Worm (Caenorhabditis elegans) whole organism, mixed stage, embryonic: ENCODE measurements around the gene F23D12.4.
A peak's percentile ranks its signal among the peaks of the same experiment; 100 is the strongest.

Experiments
- bed-3 ChIP-seq: fragments of 200-800 bp; sonication (Bioruptor generic); optimal IDR thresholded peaks from 3 replicates; lab custom pipeline; 2018; ENCODE audit warnings: mild to moderate bottlenecking, missing genetic modification characterization, moderate library complexity, missing compliant biosample characterization
- blmp-1 ChIP-seq: fragments of 150-350 bp; optimal IDR thresholded peaks from 2 replicates; lab custom pipeline; 2014; ENCODE audit warnings: missing biosample characterization, missing genetic modification characterization
- ceh-39 ChIP-seq: fragments of 150-350 bp; optimal IDR thresholded peaks from 2 replicates; lab custom pipeline; 2014; ENCODE audit warnings: missing biosample characterization, missing genetic modification characterization
- ceh-43 ChIP-seq: fragments of 200-800 bp; sonication (Bioruptor generic); optimal IDR thresholded peaks from 2 replicates; lab custom pipeline; 2018; ENCODE audit warnings: mild to moderate bottlenecking, missing genetic modification characterization, moderate library complexity, missing compliant biosample characterization
- ceh-83 ChIP-seq: fragments of 200-800 bp; sonication (Bioruptor generic); optimal IDR thresholded peaks from 2 replicates; lab custom pipeline; 2018; ENCODE audit warnings: mild to moderate bottlenecking, missing genetic modification characterization, missing compliant biosample characterization
- cnd-1 ChIP-seq: fragments of 200-800 bp; sonication (Bioruptor generic); optimal IDR thresholded peaks from 2 replicates; lab custom pipeline; 2018; ENCODE audit warnings: mild to moderate bottlenecking, missing genetic modification characterization, missing compliant biosample characterization
- drap-1 ChIP-seq: fragments of 200-800 bp; sonication (Bioruptor generic); optimal IDR thresholded peaks from 3 replicates; lab custom pipeline; 2018; ENCODE audit warnings: mild to moderate bottlenecking, missing genetic modification characterization, missing compliant biosample characterization
- elt-1 ChIP-seq: sonication (generic microtip); optimal IDR thresholded peaks from 2 replicates; lab custom pipeline; 2017; ENCODE audit warnings: missing genetic modification characterization, mild to moderate bottlenecking, missing compliant biosample characterization, antibody characterized with exemption, moderate library complexity, borderline replicate concordance; ENCODE audit not compliant: insufficient read depth
- elt-3 ChIP-seq: fragments of 150-350 bp; optimal IDR thresholded peaks from 2 replicates; lab custom pipeline; 2014; ENCODE audit warnings: missing biosample characterization, missing genetic modification characterization
- flh-1 ChIP-seq: fragments of 200-800 bp; sonication (Bioruptor generic); optimal IDR thresholded peaks from 2 replicates; lab custom pipeline; 2018; ENCODE audit warnings: mild to moderate bottlenecking, missing genetic modification characterization, moderate library complexity, missing compliant biosample characterization
- ham-2 ChIP-seq: fragments of 200-800 bp; sonication (Bioruptor generic); optimal IDR thresholded peaks from 2 replicates; lab custom pipeline; 2018; ENCODE audit warnings: mild to moderate bottlenecking, missing genetic modification characterization, missing compliant biosample characterization
- hlh-1 ChIP-seq: fragments of 150-350 bp; optimal IDR thresholded peaks from 2 replicates; lab custom pipeline; 2014; ENCODE audit warnings: missing biosample characterization, missing genetic modification reagents, missing genetic modification characterization
- lin-13 ChIP-seq: fragments of 150-350 bp; optimal IDR thresholded peaks from 2 replicates; lab custom pipeline; 2014; ENCODE audit warnings: missing biosample characterization, missing genetic modification characterization
- lin-32 ChIP-seq: fragments of 200-800 bp; sonication (Bioruptor generic); optimal IDR thresholded peaks from 2 replicates; lab custom pipeline; 2018; ENCODE audit warnings: mild to moderate bottlenecking, missing genetic modification characterization, missing compliant biosample characterization
- lsy-2 ChIP-seq: fragments of 150-350 bp; optimal IDR thresholded peaks from 2 replicates; lab custom pipeline; 2014; ENCODE audit warnings: missing biosample characterization, missing genetic modification characterization
- mab-5 ChIP-seq: fragments of 150-350 bp; optimal IDR thresholded peaks from 2 replicates; lab custom pipeline; 2014; ENCODE audit warnings: missing biosample characterization, missing genetic modification characterization
- mep-1 ChIP-seq: fragments of 150-350 bp; optimal IDR thresholded peaks from 2 replicates; lab custom pipeline; 2017; ENCODE audit warnings: missing biosample characterization, missing genetic modification reagents, missing genetic modification characterization, inconsistent platforms
- mls-2 ChIP-seq: sonication (generic microtip); optimal IDR thresholded peaks from 2 replicates; lab custom pipeline; 2016; ENCODE audit warnings: mild to moderate bottlenecking, missing genetic modification characterization, moderate library complexity, missing compliant biosample characterization
- nhr-12 ChIP-seq: fragments of 150-350 bp; optimal IDR thresholded peaks from 2 replicates; lab custom pipeline; 2014; ENCODE audit warnings: missing biosample characterization, missing genetic modification characterization
- nhr-2 ChIP-seq: fragments of 150-350 bp; optimal IDR thresholded peaks from 2 replicates; lab custom pipeline; 2014; ENCODE audit warnings: missing biosample characterization, missing genetic modification characterization
- nhr-237 ChIP-seq: fragments of 150-350 bp; optimal IDR thresholded peaks from 2 replicates; lab custom pipeline; 2014; ENCODE audit warnings: missing biosample characterization, missing genetic modification characterization
- nhr-28 ChIP-seq: fragments of 150-350 bp; optimal IDR thresholded peaks from 2 replicates; lab custom pipeline; 2014; ENCODE audit warnings: missing biosample characterization, missing genetic modification characterization
- nhr-76 ChIP-seq: sonication (generic microtip); optimal IDR thresholded peaks from 2 replicates; lab custom pipeline; 2017; ENCODE audit warnings: missing biosample characterization, missing genetic modification characterization
- pha-4 ChIP-seq: fragments of 150-350 bp; optimal IDR thresholded peaks from 2 replicates; lab custom pipeline; 2018; ENCODE audit warnings: missing biosample characterization, missing genetic modification reagents, missing genetic modification characterization
- sem-2 ChIP-seq: fragments of 200-800 bp; sonication (Bioruptor generic); optimal IDR thresholded peaks from 2 replicates; lab custom pipeline; 2018; ENCODE audit warnings: mild to moderate bottlenecking, missing genetic modification characterization, missing compliant biosample characterization
- snpc-4 ChIP-seq: fragments of 150-350 bp; optimal IDR thresholded peaks from 2 replicates; lab custom pipeline; 2014; ENCODE audit warnings: missing biosample characterization, missing genetic modification characterization
- sptf-1 ChIP-seq: sonication (generic microtip); optimal IDR thresholded peaks from 2 replicates; lab custom pipeline; 2017; ENCODE audit warnings: mild to moderate bottlenecking, missing genetic modification characterization, moderate library complexity, missing compliant biosample characterization
- tbx-8 ChIP-seq: fragments of 200-800 bp; sonication (Bioruptor generic); optimal IDR thresholded peaks from 2 replicates; lab custom pipeline; 2018; ENCODE audit warnings: mild to moderate bottlenecking, missing genetic modification characterization, moderate library complexity, missing compliant biosample characterization
- unc-120 ChIP-seq: sonication (generic microtip); optimal IDR thresholded peaks from 2 replicates; lab custom pipeline; 2017; ENCODE audit warnings: missing genetic modification characterization, missing compliant biosample characterization; ENCODE audit not compliant: poor library complexity, severe bottlenecking
- unc-39 ChIP-seq: fragments of 150-350 bp; optimal IDR thresholded peaks from 2 replicates; lab custom pipeline; 2014; ENCODE audit warnings: missing biosample characterization, missing genetic modification characterization
- unc-62 ChIP-seq: fragments of 150-350 bp; optimal IDR thresholded peaks from 2 replicates; lab custom pipeline; 2014; ENCODE audit warnings: missing biosample characterization, missing genetic modification reagents, missing genetic modification characterization
- zip-8 ChIP-seq: fragments of 150-350 bp; optimal IDR thresholded peaks from 2 replicates; lab custom pipeline; 2014; ENCODE audit warnings: missing biosample characterization, missing genetic modification characterization
- ztf-11 ChIP-seq: fragments of 150-350 bp; optimal IDR thresholded peaks from 2 replicates; lab custom pipeline; 2014; ENCODE audit warnings: missing biosample characterization, missing genetic modification characterization

The F23D12.4 gene

DNA sequence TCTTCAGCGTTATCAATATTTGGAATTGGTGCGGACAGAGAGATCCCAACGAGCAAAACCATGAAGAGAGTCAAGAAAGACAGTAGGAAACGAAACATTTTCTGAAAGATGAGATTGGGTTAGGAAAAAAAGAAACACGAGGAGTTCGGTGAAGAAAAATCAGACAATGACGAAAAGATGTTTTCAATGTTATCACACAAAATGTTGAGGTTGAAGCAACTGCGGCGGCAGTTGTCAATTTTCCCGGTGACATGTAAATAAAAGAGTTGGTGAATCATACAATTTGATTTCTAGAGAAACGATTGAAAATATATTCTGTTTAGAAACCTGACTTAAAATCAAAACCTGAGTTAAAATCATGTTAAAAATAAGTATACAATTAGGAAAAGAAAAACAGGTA is 8.9 kb downstream of the F23D12.4 start, which contains the start of gene F23D12.7:
Gene F23D12.7 (minus strand): TSS at position 101 of the 400 bp plus-strand sequence.
- no peak for TF ChIP-seq elt-1 (tag; lab: Kevin White, UChicago)
- peak; percentile 52 for TF ChIP-seq hlh-1 (tag; lab: Kevin White, UChicago)

ce11 chrX:14455419-14455818 is 10.6 kb downstream of the F23D12.4 start, which contains the start of gene Y66C5A.1:
TSS of gene Y66C5A.1 (minus strand) at chrX:14455519.
- TF ChIP-seq nhr-12 = no peak
- TF ChIP-seq cnd-1 (tag; lab: Kevin White, UChicago) = no peak
- TF ChIP-seq tbx-8 = no peak
- TF ChIP-seq ham-2 = no peak
- no peak for TF ChIP-seq sem-2 (GFP tag; lab: Kevin White, UChicago)

- TF ChIP-seq sptf-1 (no peak), ham-2 (no peak), sem-2 (GFP tag; lab: Kevin White, UChicago) (no peak), blmp-1 (no peak), ceh-43 (GFP tag; lab: Kevin White, UChicago) (no peak), drap-1 (GFP tag; lab: Kevin White, UChicago) (no peak), hlh-1 (tag; lab: Kevin White, UChicago) (no peak), nhr-76 (no peak), pha-4 (no peak), tbx-8 (no peak), flh-1 (GFP tag; lab: Kevin White, UChicago) (no peak), unc-62 (GFP tag; lab: Kevin White, UChicago) (no peak), unc-39 (no peak), nhr-2 (tag; lab: Kevin White, UChicago) (no peak), ceh-39 (tag; lab: Kevin White, UChicago) (no peak), unc-120 (tag; lab: Kevin White, UChicago) (no peak)
These were observed 15.6 kb downstream of the F23D12.4 start, which contains the start of gene Y66C5A.2 for ce11 chrX:14460412-14460811. TSS of gene Y66C5A.2 (plus strand) at chrX:14460712.

DNA sequence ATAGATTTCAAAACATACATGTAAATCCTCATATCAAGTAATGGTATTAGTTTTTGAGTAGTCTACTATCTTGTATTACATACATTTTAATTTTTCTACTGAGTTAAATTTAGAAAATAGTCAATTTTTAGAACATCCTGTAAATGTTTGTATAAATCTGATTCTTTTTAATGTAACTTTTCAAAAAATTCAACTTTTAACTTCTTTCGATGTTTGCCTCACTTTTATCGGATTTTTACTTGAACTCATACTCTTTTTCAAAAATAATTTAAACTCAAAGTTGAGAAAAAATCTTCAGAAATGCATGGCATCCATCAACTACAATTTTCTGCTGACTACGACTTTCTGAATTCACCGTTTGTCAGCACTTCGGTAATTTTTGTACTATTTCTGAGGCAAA is 19.7 kb downstream of the F23D12.4 start, which contains the start of gene M163.7:
Gene M163.7 (plus strand): TSS at position 301 of the 400 bp plus-strand sequence.
- TF ChIP-seq nhr-237 (tag; lab: Kevin White, UChicago) (no peak), cnd-1 (tag; lab: Kevin White, UChicago) (no peak), bed-3 (no peak), nhr-28 (tag; lab: Kevin White, UChicago) (no peak), hlh-1 (tag; lab: Kevin White, UChicago) (no peak), zip-8 (tag; lab: Kevin White, UChicago) (no peak), mab-5 (tag; lab: Kevin White, UChicago) (no peak), sem-2 (GFP tag; lab: Kevin White, UChicago) (no peak), tbx-8 (no peak), ceh-43 (GFP tag; lab: Kevin White, UChicago) (no peak), blmp-1 (no peak), nhr-2 (tag; lab: Kevin White, UChicago) (no peak), ceh-83 (no peak), pha-4 (no peak), ham-2 (no peak), unc-39 (no peak), mep-1 (tag; lab: Kevin White, UChicago) (no peak), mls-2 (tag; lab: Kevin White, UChicago) (no peak), lin-13 (no peak), flh-1 (GFP tag; lab: Kevin White, UChicago) (no peak)

DNA sequence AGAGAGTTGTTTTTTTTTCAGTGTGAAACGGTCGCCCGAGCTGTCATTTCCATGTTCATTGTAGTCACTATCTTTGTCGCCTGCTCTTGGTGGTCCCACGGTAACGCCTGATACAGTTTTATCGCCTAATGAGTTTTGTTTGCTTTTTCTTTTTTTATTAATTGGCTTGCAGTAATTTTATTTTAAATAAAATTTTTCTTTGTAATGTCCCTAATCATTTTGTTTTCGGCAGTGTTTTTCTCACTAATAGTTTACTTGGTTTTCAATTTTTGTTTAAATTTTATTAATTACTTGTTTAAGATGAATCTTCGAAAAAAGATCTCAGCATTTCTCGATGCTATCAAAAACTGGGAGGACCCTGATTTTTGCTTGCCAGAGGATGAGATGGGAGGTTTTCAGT is 20.8 kb downstream of the F23D12.4 start, which contains the start of gene M163.22:
Gene M163.22 (plus strand): TSS at position 301 of the 400 bp plus-strand sequence.
- no peak for TF ChIP-seq bed-3
- TF ChIP-seq mab-5 (tag; lab: Kevin White, UChicago) = no peak
- TF ChIP-seq elt-1 (tag; lab: Kevin White, UChicago) = no peak
- TF ChIP-seq sptf-1 = no peak
- no peak for TF ChIP-seq lsy-2 (tag; lab: Kevin White, UChicago)
- TF ChIP-seq ztf-11 = no peak
- TF ChIP-seq elt-3 (tag; lab: Kevin White, UChicago) = no peak
- TF ChIP-seq tbx-8 = no peak
- no peak for TF ChIP-seq blmp-1
- TF ChIP-seq ceh-83 = no peak
- TF ChIP-seq pha-4 = no peak
- TF ChIP-seq ceh-43 (GFP tag; lab: Kevin White, UChicago) = no peak
- TF ChIP-seq unc-120 (tag; lab: Kevin White, UChicago) = no peak
- no peak for TF ChIP-seq lin-32 (GFP tag; lab: Kevin White, UChicago)
- no peak for TF ChIP-seq nhr-76
- TF ChIP-seq snpc-4 (tag; lab: Kevin White, UChicago) = no peak
- no peak for TF ChIP-seq hlh-1 (tag; lab: Kevin White, UChicago)
- TF ChIP-seq nhr-12 = no peak
